Fruit fly (Drosophila melanogaster) whole organism: ENCODE measurements around the gene CG31288.

Experiments
- CG8478 ChIP-seq: fragments of >200 bp; optimal IDR thresholded peaks from 2 replicates; lab custom pipeline; 2018; ENCODE audit warnings: inconsistent platforms
- Dll ChIP-seq: fragments of >200 bp; optimal IDR thresholded peaks from 2 replicates; lab custom pipeline; 2017
- EcR ChIP-seq, 2 experiments: fragments of >200 bp; optimal IDR thresholded peaks; 2 replicates each; lab custom pipeline; 2017; ENCODE audit warnings: missing biosample characterization in 2 of 2, missing genetic modification characterization in 2 of 2, missing genetic modification reagents in 2 of 2
- pan ChIP-seq: fragments of >200 bp; optimal IDR thresholded peaks from 2 replicates; lab custom pipeline; 2017
- psq ChIP-seq: fragments of >200 bp; optimal IDR thresholded peaks from 2 replicates; lab custom pipeline; 2017
- usp ChIP-seq: fragments of >200 bp; optimal IDR thresholded peaks from 2 replicates; lab custom pipeline; 2017; ENCODE audit warnings: missing biosample characterization, missing genetic modification characterization, mixed read lengths

The CG31288 gene

DNA sequence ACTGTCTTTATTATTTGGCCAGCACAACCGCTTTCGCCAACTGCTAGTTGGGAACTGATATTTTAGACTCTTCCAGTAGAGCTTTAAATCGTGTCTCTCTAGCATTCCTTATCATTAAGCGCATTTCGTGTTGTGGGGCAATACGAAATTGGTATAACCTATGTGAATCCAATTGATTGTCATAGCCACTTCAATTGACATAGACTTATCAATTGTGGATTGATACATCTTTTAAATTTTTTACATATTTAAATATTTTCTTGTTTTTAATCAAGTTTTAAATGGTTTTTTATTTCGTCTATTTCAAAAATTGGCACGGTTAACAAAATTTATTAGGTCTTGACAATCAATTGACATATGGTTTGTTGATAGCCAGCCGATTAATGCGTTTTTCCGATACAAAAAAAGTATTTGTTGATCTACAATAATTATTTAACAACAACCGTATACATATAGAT is at the start of gene CG31288:
Gene CG31288, minus strand, starts transcription at position 51 of the 458 bp plus-strand sequence.
- TF ChIP-seq Dll (no peak), EcR (GFP tag; optimal IDR thresholded peaks at IDR 0.05; lab: Kevin White, UChicago) (no peak), psq (no peak), usp (no peak), CG8478 (lab: Kevin White, UChicago) (no peak), pan (no peak)

DNA sequence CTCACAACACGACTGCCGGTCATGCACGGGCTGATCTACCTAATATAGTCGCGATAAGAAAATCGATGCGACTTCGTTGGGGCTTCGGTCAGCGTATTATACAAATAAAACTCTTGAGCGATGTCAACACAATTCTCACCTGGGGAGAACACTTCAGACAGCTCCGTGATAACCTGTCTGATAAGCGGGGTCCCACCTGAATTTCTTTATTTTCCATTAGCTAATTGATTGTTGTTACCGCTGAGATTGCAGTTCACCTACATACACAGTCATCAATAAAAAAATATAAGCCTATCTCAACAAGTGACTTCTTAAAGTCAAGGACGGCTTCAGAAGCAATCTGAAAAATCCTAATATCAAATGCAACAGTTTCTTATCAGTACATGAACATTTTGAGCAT is 47.5 kb upstream of the CG31288 start, which contains the start of gene tobi:
Gene tobi, minus strand, starts transcription at position 23 of the 400 bp plus-strand sequence.
- TF ChIP-seq pan (no peak), CG8478 (lab: Kevin White, UChicago) (no peak), Dll (no peak), usp (no peak), EcR (GFP tag; optimal IDR thresholded peaks at IDR 0.05; lab: Kevin White, UChicago) (no peak), psq (no peak)

DNA sequence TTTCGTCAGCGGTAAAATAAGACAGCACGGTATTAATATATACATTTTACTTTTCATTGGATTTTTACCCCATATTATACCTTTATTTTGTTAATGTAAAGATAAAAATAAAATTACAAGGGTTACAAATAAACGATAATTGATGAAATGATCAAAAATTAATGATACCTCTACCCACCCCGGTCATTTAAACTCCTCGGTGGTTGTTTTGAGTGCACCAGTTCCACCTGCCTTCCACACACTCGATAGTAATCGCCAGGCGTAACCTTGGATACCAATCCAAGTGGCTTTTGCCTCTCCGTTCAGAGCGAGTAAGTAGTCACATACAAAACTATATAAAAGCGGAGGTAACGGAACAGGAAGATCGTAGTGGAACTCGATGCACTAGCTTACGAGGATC is 40.6 kb upstream of the CG31288 start, which contains the start of gene rha:
Gene rha, plus strand, starts transcription at position 301 of the 400 bp plus-strand sequence.
- no peak for TF ChIP-seq usp
- TF ChIP-seq pan = no peak
- no peak for TF ChIP-seq CG8478 (lab: Kevin White, UChicago)

- TF ChIP-seq pan (no peak), EcR (GFP tag; optimal IDR thresholded peaks at IDR 0.05; lab: Kevin White, UChicago) (no peak), Dll (no peak), usp (no peak), CG8478 (lab: Kevin White, UChicago) (no peak), psq (no peak)
Observed at dm6 chr3R:25335065-25335464, 35.7 kb upstream of the CG31288 start, which contains the start of the genes CG10669 and CG11902. TSS of gene CG10669 (minus strand) at chr3R:25335243. TSS of gene CG11902 (plus strand) at chr3R:25335257.

dm6 chr3R:25331103-25331502 is 31.7 kb upstream of the CG31288 start, which contains the start of gene CHKov2:
TSS of gene CHKov2 (minus strand) at chr3R:25331203.
- TF ChIP-seq pan = no peak
- TF ChIP-seq psq = no peak
- TF ChIP-seq Dll = no peak
- TF ChIP-seq CG8478 (lab: Kevin White, UChicago) = no peak
- TF ChIP-seq EcR (GFP tag; optimal IDR thresholded peaks at IDR 0.05; lab: Kevin White, UChicago) = no peak
- no peak for TF ChIP-seq usp

DNA sequence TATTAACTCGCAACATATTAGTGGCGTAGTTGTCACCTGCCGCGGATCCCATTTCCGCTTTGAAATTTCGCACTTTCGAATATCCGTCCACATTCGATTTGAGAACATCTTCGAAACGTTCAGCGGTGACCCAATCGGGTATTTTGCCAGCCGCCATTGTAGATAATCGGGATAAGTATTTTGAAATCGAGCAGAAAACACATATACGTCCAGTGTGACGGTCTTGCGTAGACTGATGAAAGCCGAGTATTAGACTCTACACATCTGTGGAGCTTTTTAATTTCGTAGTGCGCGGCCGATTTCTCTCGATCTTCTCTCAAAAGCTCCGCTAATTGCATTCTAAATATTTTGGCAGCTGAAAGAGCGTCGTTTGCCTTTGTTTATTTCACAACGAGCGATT is 29.7 kb upstream of the CG31288 start, which contains the start of gene CHKov1:
Gene CHKov1, minus strand, starts transcription at position 238 of the 400 bp plus-strand sequence.
- no peak for TF ChIP-seq psq
- TF ChIP-seq CG8478 (lab: Kevin White, UChicago) = no peak
- no peak for TF ChIP-seq Dll
- TF ChIP-seq usp = no peak
- no peak for TF ChIP-seq EcR (GFP tag; optimal IDR thresholded peaks at IDR 0.05; lab: Kevin White, UChicago)
- no peak for TF ChIP-seq pan

- TF ChIP-seq pan (no peak), Dll (no peak), EcR (GFP tag; optimal IDR thresholded peaks at IDR 0.05; lab: Kevin White, UChicago) (no peak), psq (no peak)
Observed at dm6 chr3R:25322657-25323056, 23.3 kb upstream of the CG31288 start, which contains the start of gene CG10562. TSS of gene CG10562 (minus strand) at chr3R:25322757.

DNA sequence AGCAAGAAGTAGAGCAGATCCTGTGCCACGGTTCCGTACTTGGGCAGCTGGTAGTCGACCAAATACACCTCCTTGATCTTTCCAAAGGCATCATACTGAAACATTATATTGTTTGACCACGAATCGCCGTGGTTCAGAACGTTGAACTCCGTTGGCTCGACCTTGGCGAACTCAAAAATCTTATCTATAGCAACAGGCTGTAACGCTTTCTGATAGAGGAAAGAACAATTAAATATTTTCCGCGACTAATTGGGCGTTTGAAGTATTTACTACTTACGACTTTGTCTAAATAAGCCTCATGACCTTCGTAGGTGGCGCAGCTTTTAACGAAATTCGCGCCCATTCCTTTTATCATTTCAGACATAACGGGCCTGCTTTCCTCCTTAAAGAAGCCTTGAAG is 22.3 kb upstream of the CG31288 start:
- TF ChIP-seq psq (no peak), CG8478 (lab: Kevin White, UChicago) (no peak), pan (no peak), usp (no peak), Dll (no peak), EcR (GFP tag; optimal IDR thresholded peaks at IDR 0.05; lab: Kevin White, UChicago) (no peak)

dm6 chr3R:25320898-25321297 is 21.5 kb upstream of the CG31288 start:
- TF ChIP-seq Dll = no peak
- no peak for TF ChIP-seq CG8478 (lab: Kevin White, UChicago)
- no peak for TF ChIP-seq EcR (GFP tag; optimal IDR thresholded peaks at IDR 0.05; lab: Kevin White, UChicago)
- TF ChIP-seq psq = no peak
- TF ChIP-seq pan = no peak
- no peak for TF ChIP-seq usp

DNA sequence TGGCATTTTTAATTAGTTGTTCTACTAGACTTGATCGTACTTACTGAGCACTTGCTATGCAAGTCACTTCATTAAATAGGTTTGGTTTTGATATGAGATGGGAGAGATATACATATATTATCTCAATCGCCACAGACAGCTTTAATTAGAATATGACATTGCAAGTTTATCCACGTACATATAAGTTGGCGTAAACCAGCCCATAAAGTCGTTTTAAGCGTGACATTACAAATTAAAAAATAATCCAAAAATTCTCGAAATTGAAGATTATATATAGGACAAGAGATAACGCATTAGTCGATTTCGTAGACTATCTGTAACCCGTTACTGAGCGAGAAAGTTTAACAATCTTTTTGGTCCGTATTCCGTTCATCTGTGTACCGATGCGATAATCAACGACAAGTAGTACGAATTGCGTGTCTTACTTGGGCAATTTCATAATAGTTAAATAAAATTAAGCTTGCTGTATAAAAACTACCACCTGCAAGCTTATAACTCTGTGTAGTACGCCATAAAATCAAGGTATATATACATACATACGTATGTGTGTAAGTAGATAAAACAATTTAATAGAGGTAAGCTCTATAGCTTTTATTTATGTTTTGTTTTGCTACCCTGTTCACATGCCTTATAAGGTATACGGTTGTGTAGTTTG is 20.8 kb upstream of the CG31288 start, which contains the start of gene CG10560:
Gene CG10560, minus strand, starts transcription at position 51 of the 655 bp plus-strand sequence.
- TF ChIP-seq pan (no peak), psq (no peak), EcR (GFP tag; optimal IDR thresholded peaks at IDR 0.05; lab: Kevin White, UChicago) (no peak), Dll (no peak), usp (no peak), CG8478 (lab: Kevin White, UChicago) (no peak)

DNA sequence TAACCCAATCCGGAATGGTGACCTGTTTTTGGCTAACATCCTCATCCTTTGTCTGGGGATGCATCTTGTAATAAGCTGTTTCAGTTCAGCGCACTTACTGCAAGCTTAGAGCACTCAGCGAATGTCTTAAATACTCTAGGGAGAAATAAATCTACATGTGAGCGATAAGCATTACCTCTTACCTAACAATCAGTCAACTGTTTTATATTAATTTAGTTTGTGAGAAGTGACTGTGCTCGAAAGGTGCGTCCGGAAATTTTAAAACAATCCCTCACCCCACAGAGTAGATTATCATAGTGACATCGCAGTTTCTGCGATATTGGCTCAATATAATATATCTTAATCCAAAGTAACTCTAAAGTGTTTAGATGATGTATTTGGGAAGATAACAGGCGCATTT is 18.7 kb upstream of the CG31288 start, which contains the start of gene CG10553:
Gene CG10553, minus strand, starts transcription at position 101 of the 400 bp plus-strand sequence.
- no peak for TF ChIP-seq usp
- TF ChIP-seq CG8478 (lab: Kevin White, UChicago) = no peak
- TF ChIP-seq psq = no peak
- no peak for TF ChIP-seq pan
- no peak for TF ChIP-seq Dll
- no peak for TF ChIP-seq EcR (GFP tag; optimal IDR thresholded peaks at IDR 0.05; lab: Kevin White, UChicago)

DNA sequence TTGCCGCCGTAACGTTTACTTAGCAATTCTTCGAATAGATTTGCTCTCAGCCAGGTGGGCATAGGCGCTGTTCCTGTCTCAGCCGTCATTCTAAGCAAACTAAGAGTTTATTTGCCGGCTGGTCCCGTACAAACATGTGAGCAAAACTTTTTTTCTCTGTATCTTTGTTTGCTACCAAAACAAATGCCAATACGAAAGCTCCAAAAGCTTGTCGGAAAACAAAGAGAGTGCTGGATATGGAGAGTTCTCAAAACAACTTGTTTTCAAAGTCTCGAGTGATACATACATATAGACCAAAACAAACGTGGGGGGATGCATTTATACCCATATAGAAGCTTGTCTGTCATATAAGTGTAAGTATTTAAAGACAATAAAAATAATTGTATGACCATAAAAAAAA is 16.7 kb upstream of the CG31288 start, which contains the start of gene CG10559:
Gene CG10559, minus strand, starts transcription at position 101 of the 400 bp plus-strand sequence.
- TF ChIP-seq CG8478 (lab: Kevin White, UChicago) (no peak), usp (no peak), psq (no peak), Dll (no peak), EcR (GFP tag; optimal IDR thresholded peaks at IDR 0.05; lab: Kevin White, UChicago) (no peak), pan (no peak)

- TF ChIP-seq psq = no peak
- no peak for TF ChIP-seq Dll
- TF ChIP-seq EcR (GFP tag; optimal IDR thresholded peaks at IDR 0.05; lab: Kevin White, UChicago) = no peak
- TF ChIP-seq pan = no peak
- no peak for TF ChIP-seq usp
- TF ChIP-seq CG8478 (lab: Kevin White, UChicago) = no peak
Observed at dm6 chr3R:25313771-25314170, 14.4 kb upstream of the CG31288 start, which contains the start of gene CG31087. TSS of gene CG31087 (minus strand) at chr3R:25313833.
